Worm (Caenorhabditis elegans) whole organism, L4 larva: ENCODE measurements around the gene tor-1.

Experiments
- F26F4.8 ChIP-seq: fragments of 200-800 bp; sonication (Bioruptor generic); conservative IDR thresholded peaks from 2 replicates; pipeline ENCODE4 v1.3.6; 2022; ENCODE audit warnings: missing genetic modification characterization, missing compliant biosample characterization
- F37D6.2 ChIP-seq: sonication (generic microtip); optimal IDR thresholded peaks from 2 replicates; lab custom pipeline; 2016; ENCODE audit warnings: mild to moderate bottlenecking, missing genetic modification characterization, missing compliant biosample characterization
- T20F7.1 ChIP-seq: fragments of 200-800 bp; sonication (Bioruptor generic); optimal IDR thresholded peaks from 2 replicates; lab custom pipeline; 2018; ENCODE audit warnings: mild to moderate bottlenecking, missing genetic modification characterization, missing compliant biosample characterization
- T26A8.4 ChIP-seq: fragments of 200-800 bp; sonication (Bioruptor generic); IDR thresholded peaks from 2 replicates; pipeline ENCODE4 v1.3.6; 2022; ENCODE audit warnings: missing genetic modification characterization, missing compliant biosample characterization
- Y105C5A.15 ChIP-seq: fragments of 200-800 bp; sonication (Bioruptor generic); IDR thresholded peaks from 2 replicates; pipeline ENCODE4 v1.3.6; 2022; ENCODE audit warnings: missing genetic modification characterization, missing compliant biosample characterization
- Y5F2A.4 ChIP-seq: fragments of 200-800 bp; sonication (Bioruptor generic); optimal IDR thresholded peaks from 2 replicates; lab custom pipeline; 2018; ENCODE audit warnings: mild to moderate bottlenecking, missing genetic modification characterization, missing compliant biosample characterization
- ZK546.5 ChIP-seq, 2 experiments: sonication (generic microtip); optimal IDR thresholded peaks; 2 replicates each; lab custom pipeline; 2017; ENCODE audit warnings: missing biosample characterization in 2 of 2, missing genetic modification characterization in 2 of 2
- aha-1 ChIP-seq: fragments of 150-350 bp; peaks from one replicate; lab custom pipeline; 2014; ENCODE audit warnings: missing biosample characterization, missing genetic modification characterization
- ceh-20 ChIP-seq: fragments of 200-800 bp; sonication (Bioruptor generic); IDR thresholded peaks from 2 replicates; pipeline ENCODE4 v1.3.6; 2022; ENCODE audit warnings: missing genetic modification reagents, missing genetic modification characterization, missing compliant biosample characterization
- ceh-82 ChIP-seq: sonication (generic microtip); optimal IDR thresholded peaks from 2 replicates; lab custom pipeline; 2017; ENCODE audit warnings: missing biosample characterization, missing genetic modification characterization
- ctbp-1 ChIP-seq: fragments of 200-800 bp; sonication (Bioruptor generic); IDR thresholded peaks from 2 replicates; pipeline ENCODE4 v1.3.6; 2022; ENCODE audit warnings: missing genetic modification reagents, missing genetic modification characterization, missing compliant biosample characterization
- daf-12 ChIP-seq: fragments of 150-350 bp; optimal IDR thresholded peaks from 2 replicates; lab custom pipeline; 2014; ENCODE audit warnings: missing biosample characterization, missing genetic modification reagents, missing genetic modification characterization
- daf-16 ChIP-seq, 3 experiments: sonication (generic microtip); optimal IDR thresholded peaks; 2 replicates each; lab custom pipeline; 2016 to 2017; ENCODE audit warnings: missing genetic modification characterization in 3 of 3, missing genetic modification reagents in 3 of 3, mild to moderate bottlenecking in 2 of 3, missing compliant biosample characterization in 2 of 3, missing biosample characterization in 1 of 3, moderate library complexity in 1 of 3
- daf-19 ChIP-seq: fragments of 200-800 bp; sonication (Bioruptor generic); conservative IDR thresholded peaks from 2 replicates; pipeline ENCODE4 v1.3.6; 2022; ENCODE audit warnings: missing genetic modification characterization, missing compliant biosample characterization
- dmd-6 ChIP-seq: fragments of 200-800 bp; sonication (Bioruptor generic); IDR thresholded peaks from 2 replicates; pipeline ENCODE4 v1.3.6; 2022; ENCODE audit warnings: missing genetic modification reagents, missing genetic modification characterization, missing compliant biosample characterization
- dmd-9 ChIP-seq: fragments of 200-800 bp; sonication (Bioruptor generic); IDR thresholded peaks from 2 replicates; pipeline ENCODE4 v1.3.6; 2022; ENCODE audit warnings: missing genetic modification reagents, missing genetic modification characterization, missing compliant biosample characterization
- dve-1 ChIP-seq: sonication (generic microtip); optimal IDR thresholded peaks from 2 replicates; lab custom pipeline; 2017; ENCODE audit warnings: antibody characterized with exemption, mild to moderate bottlenecking, missing genetic modification characterization, missing compliant biosample characterization; ENCODE audit not compliant: insufficient read depth
- egl-27 ChIP-seq: sonication (generic microtip); optimal IDR thresholded peaks from 3 replicates; lab custom pipeline; 2017; ENCODE audit warnings: missing biosample characterization, missing genetic modification reagents, missing genetic modification characterization
- egl-43 ChIP-seq: fragments of 200-800 bp; sonication (Bioruptor generic); IDR thresholded peaks from 2 replicates; pipeline ENCODE4 v1.3.6; 2022; ENCODE audit warnings: missing genetic modification reagents, missing genetic modification characterization, missing compliant biosample characterization
- fos-1 ChIP-seq: fragments of 150-350 bp; optimal IDR thresholded peaks from 2 replicates; lab custom pipeline; 2014; ENCODE audit warnings: missing biosample characterization, missing genetic modification characterization
- hif-1 ChIP-seq, 2 experiments: sonication (generic microtip); optimal IDR thresholded peaks; 2 replicates each; lab custom pipeline; 2016 to 2017; ENCODE audit warnings: missing compliant biosample characterization in 2 of 2, missing genetic modification characterization in 2 of 2, missing genetic modification reagents in 2 of 2, missing genotype in 2 of 2, mild to moderate bottlenecking in 1 of 2
- hlh-30 ChIP-seq: sonication (generic microtip); optimal IDR thresholded peaks from 2 replicates; lab custom pipeline; 2017; ENCODE audit warnings: antibody characterized with exemption, mild to moderate bottlenecking, missing genetic modification characterization, missing compliant biosample characterization; ENCODE audit not compliant: insufficient read depth
- lin-13 ChIP-seq: fragments of 150-350 bp; optimal IDR thresholded peaks from 2 replicates; lab custom pipeline; 2014; ENCODE audit warnings: missing biosample characterization, missing genetic modification reagents, missing genetic modification characterization
- lin-15B ChIP-seq: fragments of 150-350 bp; sonication (generic microtip); optimal IDR thresholded peaks from 3 replicates; lab custom pipeline; 2014; ENCODE audit warnings: missing biosample characterization, missing genetic modification characterization
- lin-29 ChIP-seq: fragments of 200-800 bp; sonication (Bioruptor generic); IDR thresholded peaks from 2 replicates; pipeline ENCODE4 v1.3.6; 2022; ENCODE audit warnings: missing genetic modification reagents, missing genetic modification characterization, missing compliant biosample characterization
- lin-38 ChIP-seq: fragments of 200-800 bp; sonication (Bioruptor generic); IDR thresholded peaks from 2 replicates; pipeline ENCODE4 v1.3.6; 2022; ENCODE audit warnings: missing genetic modification reagents, missing genetic modification characterization, missing compliant biosample characterization
- lsy-2 ChIP-seq, 2 experiments: fragments of 150-350 bp in 1 of 2; sonication (generic microtip) in 1 of 2; optimal IDR thresholded peaks; 2 replicates each; lab custom pipeline; 2014 to 2017; ENCODE audit warnings: missing biosample characterization in 2 of 2, missing genetic modification characterization in 2 of 2
- madf-9 ChIP-seq: fragments of 200-800 bp; sonication (Bioruptor generic); conservative IDR thresholded peaks from 2 replicates; pipeline ENCODE4 v1.3.6; 2022; ENCODE audit warnings: missing genetic modification reagents, missing genetic modification characterization, missing compliant biosample characterization
- mdl-1 ChIP-seq, 2 experiments: fragments of 150-350 bp in 1 of 2; sonication (generic microtip) in 1 of 2; optimal IDR thresholded peaks; 2 replicates each; lab custom pipeline; 2014 to 2017; ENCODE audit warnings: missing biosample characterization in 2 of 2, missing genetic modification characterization in 2 of 2
- mdt-29 ChIP-seq: fragments of 200-800 bp; sonication (Bioruptor generic); IDR thresholded peaks from 2 replicates; pipeline ENCODE4 v1.3.6; 2022; ENCODE audit warnings: missing genetic modification reagents, missing genetic modification characterization, missing compliant biosample characterization
- mes-2 ChIP-seq: sonication (generic microtip); optimal IDR thresholded peaks from 2 replicates; lab custom pipeline; 2016; ENCODE audit warnings: missing genotype, mild to moderate bottlenecking, missing genetic modification characterization, missing compliant biosample characterization; ENCODE audit not compliant: poor library complexity, severe bottlenecking
- mxl-3 ChIP-seq: fragments of 200-800 bp; sonication (Bioruptor generic); optimal IDR thresholded peaks from 2 replicates; lab custom pipeline; 2018; ENCODE audit warnings: mild to moderate bottlenecking, missing genetic modification characterization, missing compliant biosample characterization
- nhr-102 ChIP-seq: sonication (generic microtip); optimal IDR thresholded peaks from 2 replicates; lab custom pipeline; 2016; ENCODE audit warnings: mild to moderate bottlenecking, missing genetic modification characterization, moderate library complexity, missing compliant biosample characterization
- nhr-237 ChIP-seq: sonication (generic microtip); optimal IDR thresholded peaks from 2 replicates; lab custom pipeline; 2017; ENCODE audit warnings: missing biosample characterization, missing genetic modification characterization
- nhr-28 ChIP-seq: fragments of 150-350 bp; optimal IDR thresholded peaks from 2 replicates; lab custom pipeline; 2014; ENCODE audit warnings: missing biosample characterization, missing genetic modification characterization
- nhr-6 ChIP-seq: fragments of 150-350 bp; optimal IDR thresholded peaks from 2 replicates; lab custom pipeline; 2014; ENCODE audit warnings: missing biosample characterization, missing genetic modification characterization
- nhr-77 ChIP-seq: fragments of 150-350 bp; optimal IDR thresholded peaks from 2 replicates; lab custom pipeline; 2014; ENCODE audit warnings: missing biosample characterization, missing genetic modification characterization
- rbr-2 ChIP-seq: sonication (generic microtip); optimal IDR thresholded peaks from 2 replicates; lab custom pipeline; 2016; ENCODE audit warnings: missing genotype, missing genetic modification characterization, missing compliant biosample characterization
- saeg-2 ChIP-seq: fragments of 200-800 bp; sonication (Bioruptor generic); IDR thresholded peaks from 2 replicates; pipeline ENCODE4 v1.3.6; 2022; ENCODE audit warnings: missing genetic modification reagents, missing genetic modification characterization, missing compliant biosample characterization
- sdz-12 ChIP-seq: fragments of 200-800 bp; sonication (Bioruptor generic); optimal IDR thresholded peaks from 2 replicates; lab custom pipeline; 2018; ENCODE audit warnings: mild to moderate bottlenecking, missing genetic modification characterization, missing compliant biosample characterization
- set-16 ChIP-seq: fragments of 200-800 bp; sonication (Bioruptor generic); IDR thresholded peaks from 2 replicates; pipeline ENCODE4 v1.3.6; 2022; ENCODE audit warnings: missing genetic modification reagents, missing genetic modification characterization, missing compliant biosample characterization
- tra-1 ChIP-seq: fragments of 200-800 bp; sonication (Bioruptor generic); IDR thresholded peaks from 2 replicates; pipeline ENCODE4 v1.3.6; 2022; ENCODE audit warnings: missing genetic modification reagents, missing genetic modification characterization, missing compliant biosample characterization
- unc-62 ChIP-seq, 3 experiments: fragments of 150-350 bp in 1 of 3; sonication (generic microtip); optimal IDR thresholded peaks in 2 of 3; peaks in 1 of 3; 1 replicate in 1 of 3; 2 replicates in 2 of 3; lab custom pipeline; 2014 to 2017; ENCODE audit warnings: missing biosample characterization in 3 of 3, missing genetic modification characterization in 3 of 3, missing genetic modification reagents in 3 of 3, missing genotype in 1 of 3
- vab-7 ChIP-seq: fragments of 200-800 bp; sonication (Bioruptor generic); IDR thresholded peaks from 2 replicates; pipeline ENCODE4 v1.3.6; 2022; ENCODE audit warnings: missing genetic modification reagents, missing genetic modification characterization, missing compliant biosample characterization
- zfp-2 ChIP-seq: sonication (generic microtip); optimal IDR thresholded peaks from 2 replicates; lab custom pipeline; 2016; ENCODE audit warnings: mild to moderate bottlenecking, missing genetic modification characterization, missing compliant biosample characterization

Gene tor-1

DNA sequence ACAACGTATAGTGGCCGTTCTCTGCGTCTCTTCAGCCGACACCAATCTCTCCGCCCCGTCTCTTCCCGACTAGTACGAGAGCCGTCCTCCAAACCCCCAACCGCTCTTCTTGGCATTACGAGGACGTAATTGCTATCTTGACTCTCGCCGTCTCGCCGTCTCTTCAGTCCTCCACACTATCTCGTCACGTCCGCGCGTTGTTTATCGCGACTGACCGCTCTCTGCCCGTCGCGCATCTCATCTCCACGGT is 47.8 kb upstream of the tor-1 start (continued):
- TF ChIP-seq nhr-77 (tag; lab: Kevin White, UChicago) (no peak), lin-29 (GFP tag; lab: Robert Waterston, UW) (no peak), hlh-30 (tag; lab: Kevin White, UChicago) (no peak), saeg-2 (GFP tag; lab: Robert Waterston, UW) (no peak), ZK546.5 (tag; optimal IDR thresholded peaks at IDR 0.05; lab: Kevin White, UChicago) (no peak), lin-15B (tag; lab: Kevin White, UChicago) (no peak)

DNA sequence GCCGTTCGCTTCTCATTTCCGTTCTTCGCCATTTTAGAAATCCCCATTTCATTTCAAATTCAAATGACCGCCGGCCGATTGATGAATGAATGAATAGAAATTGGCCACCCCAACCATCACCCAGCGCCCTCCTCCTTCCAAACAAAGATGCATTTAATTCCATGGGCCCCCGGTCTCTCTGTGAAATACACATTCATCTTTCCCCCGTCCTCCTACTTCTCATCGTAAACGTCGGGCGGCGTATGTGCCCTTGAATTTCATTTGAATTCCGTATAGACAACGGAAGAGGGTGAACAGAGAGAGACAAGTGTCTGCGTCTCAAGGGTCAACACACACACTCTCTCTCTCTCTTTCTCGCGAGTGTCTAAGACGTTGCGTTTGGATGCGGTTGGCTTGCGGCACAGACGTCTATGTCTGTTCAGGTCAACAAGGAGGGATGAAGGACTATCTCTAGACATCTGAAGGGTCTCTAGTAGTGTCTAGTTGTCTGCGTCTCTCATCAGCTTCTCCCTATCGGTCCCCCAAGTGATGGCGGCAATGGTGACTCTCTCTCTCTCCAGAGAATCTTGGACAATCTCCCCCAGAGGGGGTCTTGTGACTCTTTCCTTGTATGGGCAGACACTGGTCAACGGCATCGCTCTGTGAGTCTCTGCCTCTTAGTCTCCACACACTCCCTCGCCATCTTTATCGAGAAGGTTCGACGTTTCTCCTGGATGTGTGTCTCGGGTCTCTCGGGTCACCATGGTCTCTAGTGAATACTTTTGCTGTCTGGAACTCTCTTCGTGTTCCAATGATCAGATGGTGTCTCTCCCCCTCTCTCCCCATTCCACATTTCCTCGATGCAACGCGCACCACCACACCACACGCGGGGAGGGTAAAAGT is 47.3 kb upstream of the tor-1 start:
- peak; percentile 70 for TF ChIP-seq madf-9 (GFP tag; lab: Robert Waterston, UW)
- peak in 1 of 2 experiments; percentile 98 for TF ChIP-seq unc-62 (GFP tag; optimal IDR thresholded peaks at IDR 0.05 in 1 of 2; lab: Kevin White, UChicago)
- no peak for TF ChIP-seq unc-62 (tag; optimal IDR thresholded peaks at IDR 0.05; lab: Kevin White, UChicago)
- TF ChIP-seq ceh-20 = peak; percentile 84
- TF ChIP-seq mes-2 = peak; percentile 67
- peak; percentile 99 for TF ChIP-seq aha-1 (tag; lab: Kevin White, UChicago)
- TF ChIP-seq hif-1 (tag; optimal IDR thresholded peaks at IDR 0.05; lab: Kevin White, UChicago) = peak; percentile 25 to 58
- peak; percentile 76; the same call in 1 of the 2 replicates for TF ChIP-seq tra-1
- TF ChIP-seq ctbp-1 (GFP tag; lab: Robert Waterston, UW) = peak; percentile 90
- no peak for TF ChIP-seq egl-43 (GFP tag; lab: Robert Waterston, UW)
- TF ChIP-seq dve-1 = peak; percentile 73
- no peak for TF ChIP-seq daf-12 (tag; lab: Kevin White, UChicago)
- 0 out of 2 replicates have a peak, but pooled peaks have one; percentile 25 for TF ChIP-seq dmd-9
- TF ChIP-seq lin-29 (GFP tag; lab: Robert Waterston, UW) = peak; percentile 60; the same call in 1 of the 2 replicates
- peak; percentile 42 for TF ChIP-seq lin-13
- TF ChIP-seq mdl-1 (tag; optimal IDR thresholded peaks at IDR 0.05; lab: Kevin White, UChicago) = peak in 1 of 2 experiments; percentile 12
- TF ChIP-seq egl-27 (tag; lab: Kevin White, UChicago) = no peak
- no peak for TF ChIP-seq vab-7 (GFP tag; lab: Robert Waterston, UW)
- peak; percentile 53; the same call in 1 of the 2 replicates for TF ChIP-seq lin-38
- peak; percentile 92 for TF ChIP-seq hlh-30 (tag; lab: Kevin White, UChicago)
- no peak for TF ChIP-seq nhr-237
- no peak for TF ChIP-seq F26F4.8
- peak; percentile 57 for TF ChIP-seq zfp-2 (tag; lab: Kevin White, UChicago)
- TF ChIP-seq T26A8.4 (GFP tag; lab: Robert Waterston, UW) = peak; percentile 82
- peak; percentile 83 for TF ChIP-seq nhr-102
- TF ChIP-seq ceh-82 = no peak
- TF ChIP-seq nhr-6 (tag; lab: Kevin White, UChicago) = peak; percentile 23
- peak; percentile 75; the same call in 1 of the 2 replicates for TF ChIP-seq Y105C5A.15
- peak; percentile 6 for TF ChIP-seq mxl-3 (GFP tag; lab: Kevin White, UChicago)
- no peak for TF ChIP-seq fos-1 (tag; lab: Kevin White, UChicago)
- TF ChIP-seq mdt-29 (GFP tag; lab: Robert Waterston, UW) = peak; percentile 98
- TF ChIP-seq T20F7.1 (GFP tag; lab: Kevin White, UChicago) = peak; percentile 69
- TF ChIP-seq sdz-12 (GFP tag; lab: Kevin White, UChicago) = no peak
- peak; percentile 84 for TF ChIP-seq F37D6.2 (tag; lab: Kevin White, UChicago)
- peak; percentile 82 for TF ChIP-seq rbr-2 (tag; lab: Kevin White, UChicago)
- peak; percentile 49 for TF ChIP-seq nhr-28
- TF ChIP-seq daf-19 (GFP tag; lab: Robert Waterston, UW) = peak; percentile 73; the same call in 1 of the 2 replicates
- peak; percentile 84 for TF ChIP-seq dmd-6
- peak in 1 of 2 experiments; percentile 30 for TF ChIP-seq daf-16 (GFP tag; optimal IDR thresholded peaks at IDR 0.05; lab: Kevin White, UChicago)
- peak; percentile 67 for TF ChIP-seq daf-16 (tag; optimal IDR thresholded peaks at IDR 0.05; lab: Kevin White, UChicago)
- peak; percentile 17 for TF ChIP-seq Y5F2A.4 (GFP tag; lab: Kevin White, UChicago)
- no peak; the same call in 1 of the 2 replicates for TF ChIP-seq set-16 (GFP tag; lab: Robert Waterston, UW)
- TF ChIP-seq lsy-2 (tag; optimal IDR thresholded peaks at IDR 0.05; lab: Kevin White, UChicago) = peak; percentile 28 to 75
